Fruit fly (Drosophila melanogaster): ENCODE data around the gene emc.

emc gene

DNA sequence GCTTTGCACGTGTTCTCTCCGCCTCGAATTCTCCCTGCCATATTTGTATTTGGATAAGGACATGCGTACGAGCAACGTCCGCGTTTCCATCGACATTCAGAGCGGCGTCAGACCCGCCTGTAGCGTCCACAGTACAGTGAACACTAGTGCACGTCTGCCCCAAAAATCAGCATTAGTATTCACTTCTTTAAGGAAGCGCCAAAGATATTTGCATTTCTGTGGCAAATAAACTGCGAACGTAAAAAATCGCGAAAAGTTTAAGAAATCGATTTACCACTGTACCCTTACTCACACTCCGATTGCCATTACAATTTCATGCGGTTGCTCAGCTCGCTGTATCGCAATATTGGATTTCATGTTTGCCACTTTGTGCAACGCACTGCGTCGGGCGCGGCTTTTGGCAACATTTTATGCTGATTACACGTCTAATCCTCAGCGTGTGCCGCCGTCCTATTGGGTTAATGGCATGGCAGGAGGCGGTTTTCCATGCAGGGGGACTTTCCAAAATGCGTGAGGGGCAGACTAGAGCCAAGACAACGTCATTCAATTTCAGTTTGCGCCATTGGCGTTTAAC lies 53.6 kb downstream of the emc start (continued):
- TF ChIP-seq jing (GFP tag; optimal IDR thresholded peaks at IDR 0.05) (peak; percentile 88), Opbp (GFP tag; IDR thresholded peaks at IDR 0.05; ENCODE audit: partially characterized antibody) (no peak), CG12942 (GFP tag; optimal IDR thresholded peaks at IDR 0.05) (peak; percentile 87), CG8924 (tag; optimal IDR thresholded peaks at IDR 0.05) (peak; percentile 83), CG31224 (GFP tag; IDR thresholded peaks at IDR 0.05) (peak; percentile 80), pnt (GFP tag; optimal IDR thresholded peaks at IDR 0.05) (peak; percentile 83), sqz (GFP tag; optimal IDR thresholded peaks at IDR 0.05) (peak; percentile 62), CG9437 (GFP tag; optimal IDR thresholded peaks at IDR 0.05) (peak; percentile 66), Kr (GFP tag; optimal IDR thresholded peaks at IDR 0.05) (no peak), Poxn (GFP tag; IDR thresholded peaks at IDR 0.05) (peak; percentile 64; the same call in 1 of the 2 replicates), lmd (GFP tag; IDR thresholded peaks at IDR 0.05) (peak; percentile 86), ash1 (GFP tag; optimal IDR thresholded peaks at IDR 0.05) (peak; percentile 31), CG5245 (GFP tag; optimal IDR thresholded peaks at IDR 0.05) (peak; percentile 89), Eip74EF (GFP tag; optimal IDR thresholded peaks at IDR 0.05) (peak in 1 of 2 experiments; percentile 56), CG10147 (GFP tag; optimal IDR thresholded peaks at IDR 0.05) (peak; percentile 80), row (GFP tag; IDR thresholded peaks at IDR 0.05) (peak; percentile 96), CG15073 (GFP tag; optimal IDR thresholded peaks at IDR 0.05) (peak; percentile 60), gsb (GFP tag; IDR thresholded peaks at IDR 0.05) (peak; percentile 68), Ravus (GFP tag; IDR thresholded peaks at IDR 0.05) (peak; percentile 49), CG13123 (GFP tag; optimal IDR thresholded peaks at IDR 0.05) (peak; percentile 77), ham (GFP tag; IDR thresholded peaks at IDR 0.05) (peak; percentile 74; the same call in 1 of the 2 replicates), sima (GFP tag; optimal IDR thresholded peaks at IDR 0.05) (peak; percentile 52), eyg (GFP tag; optimal IDR thresholded peaks at IDR 0.05) (peak; percentile 83), Dll (GFP tag; IDR thresholded peaks at IDR 0.05; ENCODE audit: partially characterized antibody) (no peak), CG7556 (GFP tag; optimal IDR thresholded peaks at IDR 0.05) (peak; percentile 91), hth (optimal IDR thresholded peaks at IDR 0.05) (no peak), z (GFP tag; IDR thresholded peaks at IDR 0.05) (no peak), CG1233 (GFP tag; optimal IDR thresholded peaks at IDR 0.05) (peak; percentile 70), CG17359 (tag; optimal IDR thresholded peaks at IDR 0.05) (peak; percentile 88), Abd-B (GFP tag; optimal IDR thresholded peaks at IDR 0.05) (peak; percentile 81), ATbp (GFP tag; optimal IDR thresholded peaks at IDR 0.05) (peak; percentile 91), CG14014 (GFP tag; IDR thresholded peaks at IDR 0.05) (peak; percentile 92), CG10209 (GFP tag; optimal IDR thresholded peaks at IDR 0.05) (peak; percentile 89), CG2116 (GFP tag; optimal IDR thresholded peaks at IDR 0.05) (peak; percentile 36), unpg (GFP tag; optimal IDR thresholded peaks at IDR 0.05) (peak; percentile 91), CTCF (GFP tag; optimal IDR thresholded peaks at IDR 0.05) (peak; percentile 3), sob (GFP tag; IDR thresholded peaks at IDR 0.05) (peak; percentile 93), CG17802 (tag; optimal IDR thresholded peaks at IDR 0.05) (peak; percentile 72), jigr1 (GFP tag; IDR thresholded peaks at IDR 0.05) (peak; percentile 76; the same call in 2 of the 3 replicates), Lpt (GFP tag; optimal IDR thresholded peaks at IDR 0.05) (no peak), Rx (GFP tag; IDR thresholded peaks at IDR 0.05) (peak; percentile 87), CG11085 (GFP tag; IDR thresholded peaks at IDR 0.05) (peak; percentile 76), CG33213 (GFP tag; optimal IDR thresholded peaks at IDR 0.05) (peak; percentile 91), NK7.1 (GFP tag; optimal IDR thresholded peaks at IDR 0.05) (peak; percentile 67), gsb-n (tag; optimal IDR thresholded peaks at IDR 0.05) (peak; percentile 86), CG31365 (tag; optimal IDR thresholded peaks at IDR 0.05) (peak; percentile 68), nom (GFP tag; optimal IDR thresholded peaks at IDR 0.05) (peak; percentile 82), salm (tag; optimal IDR thresholded peaks at IDR 0.05) (peak; percentile 62), Gsc (GFP tag; IDR thresholded peaks at IDR 0.05) (peak; percentile 77), CG8290 (GFP tag; optimal IDR thresholded peaks at IDR 0.05) (peak; percentile 82), CG8290 (tag; optimal IDR thresholded peaks at IDR 0.05) (peak; percentile 25 to 98)
